Fruit fly (Drosophila melanogaster): Measurements from ENCODE around the gene Ilp8.

Ilp8 gene

dm6 chr3L:17003251-17004171 lies 28.4 kb downstream of the Ilp8 start (continued):
- TF ChIP-seq CG10543 (GFP tag; optimal IDR thresholded peaks at IDR 0.05): peak; percentile 95
- TF ChIP-seq Lim3 (GFP tag; IDR thresholded peaks at IDR 0.05): no peak
- TF ChIP-seq fd102C (GFP tag; optimal IDR thresholded peaks at IDR 0.05): no peak
- TF ChIP-seq chinmo (GFP tag; IDR thresholded peaks at IDR 0.05; ENCODE audit: partially characterized antibody): peak; percentile 91; the same call in 2 of the 4 replicates
- 0 out of 3 replicates have a peak, but pooled peaks have one; percentile 30 for TF ChIP-seq otp (GFP tag; IDR thresholded peaks at IDR 0.05)
- no peak for TF ChIP-seq fd96Cb (tag; optimal IDR thresholded peaks at IDR 0.05)
- peak; percentile 28 for TF ChIP-seq CG12104 (GFP tag; optimal IDR thresholded peaks at IDR 0.05)
- TF ChIP-seq Rfx (GFP tag; IDR thresholded peaks at IDR 0.05): peak; percentile 41; the same call in 1 of the 2 replicates
- TF ChIP-seq Stat92E (GFP tag; optimal IDR thresholded peaks at IDR 0.05): no peak
- peak; percentile 12 for TF ChIP-seq CG18599 (GFP tag; optimal IDR thresholded peaks at IDR 0.05)
- no peak for TF ChIP-seq CG17328 (GFP tag; IDR thresholded peaks at IDR 0.05)
- TF ChIP-seq Blimp-1 (GFP tag; optimal IDR thresholded peaks at IDR 0.05): peak; percentile 7
- TF ChIP-seq Fer1 (GFP tag; optimal IDR thresholded peaks at IDR 0.05): peak; percentile 42
- no peak for TF ChIP-seq Hr78 (GFP tag; optimal IDR thresholded peaks at IDR 0.05)
- peak; percentile 13 for TF ChIP-seq cg (GFP tag; optimal IDR thresholded peaks at IDR 0.05)
- TF ChIP-seq Atf6 (GFP tag; IDR thresholded peaks at IDR 0.05): peak; percentile 57; the same call in 1 of the 2 replicates
- TF ChIP-seq CG3847 (GFP tag; IDR thresholded peaks at IDR 0.05): no peak
- TF ChIP-seq cwo (GFP tag; optimal IDR thresholded peaks at IDR 0.05): peak; percentile 95
- no peak for TF ChIP-seq bbx (GFP tag; IDR thresholded peaks at IDR 0.05; ENCODE audit: partially characterized antibody)

- TF ChIP-seq sug (tag; optimal IDR thresholded peaks at IDR 0.05) (peak; percentile 2), sens (GFP tag) (peak; percentile 14), tup (GFP tag; optimal IDR thresholded peaks at IDR 0.05) (no peak), CG17912 (GFP tag; optimal IDR thresholded peaks at IDR 0.05) (no peak), cwo (GFP tag; optimal IDR thresholded peaks at IDR 0.05) (peak; percentile 31), CG31388 (GFP tag; optimal IDR thresholded peaks at IDR 0.05) (no peak), CG8290 (GFP tag; optimal IDR thresholded peaks at IDR 0.05) (no peak), CG8290 (tag; optimal IDR thresholded peaks at IDR 0.05) (peak in 1 of 2 experiments; percentile 55), Nf-YC (tag; optimal IDR thresholded peaks at IDR 0.05) (peak; percentile 10), CG32532 (GFP tag; IDR thresholded peaks at IDR 0.05) (0 out of 2 replicates have a peak, but pooled peaks have one; percentile 14), nmo (GFP tag; optimal IDR thresholded peaks at IDR 0.05) (no peak), Optix (GFP tag; IDR thresholded peaks at IDR 0.05) (0 out of 3 replicates have a peak, but pooled peaks have one; percentile 11), CG16813 (GFP tag; IDR thresholded peaks at IDR 0.05; ENCODE audit: partially characterized antibody) (no peak), CG31224 (GFP tag; IDR thresholded peaks at IDR 0.05) (0 out of 2 replicates have a peak, but pooled peaks have one; percentile 9), GATAe (GFP tag; conservative IDR thresholded peaks at IDR 0.05) (no peak), Med (GFP tag) (peak; percentile 52), Deaf1 (tag; optimal IDR thresholded peaks at IDR 0.05) (peak; percentile 92), Doc3 (GFP tag; IDR thresholded peaks at IDR 0.05; ENCODE audit: partially characterized antibody) (no peak), crol (GFP tag; IDR thresholded peaks at IDR 0.05) (no peak), CG10543 (GFP tag; optimal IDR thresholded peaks at IDR 0.05) (peak; percentile 85), ac (GFP tag; optimal IDR thresholded peaks at IDR 0.05) (no peak), disco-r (GFP tag; optimal IDR thresholded peaks at IDR 0.05) (no peak)
These were observed 29.6 kb downstream of the Ilp8 start for dm6 chr3L:17002140-17002849.
